Fruit fly (Drosophila melanogaster) whole organism, embryonic: ENCODE results near the gene CG10254.

Experiments
- CG10543 ChIP-seq: fragments of 200-800 bp; sonication (Bioruptor generic); optimal IDR thresholded peaks from 3 replicates; lab custom pipeline; 2017; ENCODE audit warnings: missing biosample characterization, mild to moderate bottlenecking, missing genetic modification characterization, moderate library complexity
- CG11398 ChIP-seq: fragments of 200-800 bp; sonication (Bioruptor generic); optimal IDR thresholded peaks from 2 replicates; lab custom pipeline; 2016; ENCODE audit warnings: missing biosample characterization, missing genetic modification characterization
- CG12299 ChIP-seq: fragments of 200-800 bp; sonication (Bioruptor generic); optimal IDR thresholded peaks from 2 replicates; lab custom pipeline; 2018; ENCODE audit warnings: missing biosample characterization, mild to moderate bottlenecking, missing genetic modification characterization
- CG13775 ChIP-seq: fragments of 200-800 bp; sonication (Bioruptor generic); optimal IDR thresholded peaks from 3 replicates; lab custom pipeline; 2017; ENCODE audit warnings: missing biosample characterization, mild to moderate bottlenecking, missing genetic modification characterization
- CG1602 ChIP-seq: fragments of 200-800 bp; sonication (Bioruptor generic); optimal IDR thresholded peaks from 3 replicates; lab custom pipeline; 2016; ENCODE audit warnings: missing biosample characterization, missing genetic modification characterization
- CG17912 ChIP-seq: fragments of 200-800 bp; sonication (Bioruptor generic); optimal IDR thresholded peaks from 2 replicates; lab custom pipeline; 2018; ENCODE audit warnings: missing biosample characterization, mild to moderate bottlenecking, missing genetic modification characterization
- CG18011 ChIP-seq: fragments of 200-800 bp; sonication (Bioruptor generic); optimal IDR thresholded peaks from 2 replicates; lab custom pipeline; 2017; ENCODE audit warnings: missing biosample characterization, missing genetic modification characterization, mild to moderate bottlenecking, moderate library complexity, missing genotype
- CG30431 ChIP-seq: fragments of 200-800 bp; sonication (Bioruptor generic); optimal IDR thresholded peaks from 2 replicates; lab custom pipeline; 2017; ENCODE audit warnings: missing biosample characterization, missing genetic modification characterization
- CG31388 ChIP-seq: fragments of 200-800 bp; sonication (Bioruptor generic); optimal IDR thresholded peaks from 2 replicates; lab custom pipeline; 2016; ENCODE audit warnings: missing biosample characterization, missing genetic modification characterization
- CG3281 ChIP-seq: fragments of 200-800 bp; sonication (Bioruptor generic); optimal IDR thresholded peaks from 3 replicates; lab custom pipeline; 2017; ENCODE audit warnings: missing biosample characterization, mild to moderate bottlenecking, missing genetic modification characterization
- CG34376 ChIP-seq: fragments of 200-800 bp; sonication (Bioruptor generic); optimal IDR thresholded peaks from 2 replicates; lab custom pipeline; 2018; ENCODE audit warnings: missing biosample characterization, mild to moderate bottlenecking, missing genetic modification characterization
- CG3726 ChIP-seq: fragments of 200-800 bp; sonication (Bioruptor generic); IDR thresholded peaks from 3 replicates; pipeline ENCODE4, ENCODE4 v1.3.6; 2022; ENCODE audit warnings: missing biosample characterization, missing genetic modification characterization
- CG4854 ChIP-seq: fragments of 200-800 bp; sonication (Bioruptor generic); optimal IDR thresholded peaks from 2 replicates; lab custom pipeline; 2016; ENCODE audit warnings: missing biosample characterization, missing genetic modification characterization, inconsistent platforms
- CG6683 ChIP-seq: fragments of 200-800 bp; sonication (Bioruptor generic); optimal IDR thresholded peaks from 2 replicates; lab custom pipeline; 2017; ENCODE audit warnings: missing biosample characterization, mild to moderate bottlenecking, missing genetic modification characterization, missing genetic modification reagents
- CG9215 ChIP-seq: fragments of 200-800 bp; sonication (Bioruptor generic); IDR thresholded peaks from 2 replicates; pipeline ENCODE4 v1.3.6; 2022; ENCODE audit warnings: missing biosample characterization, missing genetic modification characterization
- CG9437 ChIP-seq: fragments of 200-800 bp; sonication (Bioruptor generic); optimal IDR thresholded peaks from 2 replicates; lab custom pipeline; 2018; ENCODE audit warnings: missing biosample characterization, mild to moderate bottlenecking, missing genetic modification characterization
- CG9876 ChIP-seq: fragments of 200-800 bp; sonication (Bioruptor generic); optimal IDR thresholded peaks from 2 replicates; lab custom pipeline; 2016; ENCODE audit warnings: missing biosample characterization, missing genetic modification characterization
- CTCF ChIP-seq: fragments of 200-800 bp; sonication (Bioruptor generic); optimal IDR thresholded peaks from 2 replicates; lab custom pipeline; 2017; ENCODE audit warnings: missing biosample characterization, mild to moderate bottlenecking, missing genetic modification characterization, moderate library complexity
- Camta ChIP-seq: fragments of 200-800 bp; sonication (Bioruptor generic); optimal IDR thresholded peaks from 2 replicates; lab custom pipeline; 2016; ENCODE audit warnings: missing biosample characterization, missing genetic modification characterization
- Deaf1 ChIP-seq: fragments of 200-800 bp; optimal IDR thresholded peaks from 3 replicates; lab custom pipeline; 2019; ENCODE audit warnings: missing biosample characterization, mild to moderate bottlenecking, missing genetic modification characterization, moderate library complexity
- E2f2 ChIP-seq: fragments of 200-800 bp; sonication (Bioruptor generic); IDR thresholded peaks from 2 replicates; pipeline ENCODE4 v1.3.6; 2022; ENCODE audit warnings: missing biosample characterization, missing genetic modification characterization
- Ets97D ChIP-seq: fragments of 200-800 bp; sonication (Bioruptor generic); optimal IDR thresholded peaks from 3 replicates; lab custom pipeline; 2016; ENCODE audit warnings: missing biosample characterization, missing genetic modification characterization
- Hand ChIP-seq: fragments of 200-800 bp; sonication (Bioruptor generic); optimal IDR thresholded peaks from 2 replicates; lab custom pipeline; 2017; ENCODE audit warnings: mild to moderate bottlenecking, missing biosample characterization, missing genetic modification reagents, missing genetic modification characterization
- Hmr ChIP-seq: fragments of 200-800 bp; sonication (Bioruptor generic); optimal IDR thresholded peaks from 3 replicates; lab custom pipeline; 2017; ENCODE audit warnings: mild to moderate bottlenecking, missing biosample characterization, missing genetic modification reagents, missing genetic modification characterization
- Lim3 ChIP-seq: fragments of 200-800 bp; sonication (Bioruptor generic); IDR thresholded peaks from 2 replicates; pipeline ENCODE4 v1.3.6; 2022; ENCODE audit warnings: missing biosample characterization, missing genetic modification characterization
- Mes4 ChIP-seq: fragments of 200-800 bp; sonication (Bioruptor generic); optimal IDR thresholded peaks from 2 replicates; lab custom pipeline; 2016; ENCODE audit warnings: missing biosample characterization, missing genetic modification characterization
- Rx ChIP-seq: fragments of 200-800 bp; sonication (Bioruptor generic); IDR thresholded peaks from 2 replicates; pipeline ENCODE4 v1.3.6; 2022; ENCODE audit warnings: missing biosample characterization, missing genetic modification characterization
- Ssrp ChIP-seq: fragments of 200-800 bp; sonication (Bioruptor generic); optimal IDR thresholded peaks from 2 replicates; lab custom pipeline; 2018; ENCODE audit warnings: missing biosample characterization, mild to moderate bottlenecking, missing genetic modification characterization, moderate library complexity
- Trl ChIP-seq, 3 experiments: fragments of >200 bp in 2 of 3; fragments of 200-800 bp in 1 of 3; sonication (Bioruptor generic) in 1 of 3; optimal IDR thresholded peaks; 2 replicates in 1 of 3; 3 replicates in 2 of 3; lab custom pipeline; 2016 to 2017; ENCODE audit warnings: missing biosample characterization in 1 of 3, missing genetic modification characterization in 1 of 3
- cato ChIP-seq: fragments of 200-800 bp; sonication (Bioruptor generic); optimal IDR thresholded peaks from 2 replicates; lab custom pipeline; 2016; ENCODE audit warnings: missing biosample characterization, missing genetic modification characterization, borderline replicate concordance
- chinmo ChIP-seq: fragments of 200-800 bp; sonication (Bioruptor generic); IDR thresholded peaks from 4 replicates; pipeline ENCODE4 v1.3.6; 2022; ENCODE audit warnings: missing biosample characterization, missing genetic modification characterization; ENCODE audit not compliant: partially characterized antibody
- dmrt99B ChIP-seq: fragments of 200-800 bp; sonication (Bioruptor generic); optimal IDR thresholded peaks from 2 replicates; lab custom pipeline; 2018; ENCODE audit warnings: missing biosample characterization, mild to moderate bottlenecking, missing genetic modification characterization, moderate library complexity
- esg ChIP-seq: fragments of 200-800 bp; sonication (Bioruptor generic); conservative IDR thresholded peaks from 2 replicates; pipeline ENCODE4 v1.3.6; 2022; ENCODE audit warnings: missing biosample characterization, missing genetic modification characterization
- fd96Cb ChIP-seq: fragments of 200-800 bp; sonication (Bioruptor generic); optimal IDR thresholded peaks from 2 replicates; lab custom pipeline; 2018; ENCODE audit warnings: missing biosample characterization, mild to moderate bottlenecking, missing genetic modification characterization, moderate library complexity
- gcm ChIP-seq: fragments of 200-800 bp; sonication (Bioruptor generic); optimal IDR thresholded peaks from 2 replicates; lab custom pipeline; 2019; ENCODE audit warnings: missing biosample characterization, mild to moderate bottlenecking, missing genetic modification characterization, moderate library complexity
- gro ChIP-seq: fragments of 200-800 bp; sonication (Bioruptor generic); optimal IDR thresholded peaks from 2 replicates; lab custom pipeline; 2016; ENCODE audit warnings: missing biosample characterization, missing genetic modification characterization
- nerfin-2 ChIP-seq: fragments of 200-800 bp; sonication (Bioruptor generic); IDR thresholded peaks from 2 replicates; pipeline ENCODE4 v1.3.6; 2022; ENCODE audit warnings: missing biosample characterization, missing genetic modification characterization; ENCODE audit not compliant: partially characterized antibody
- odd ChIP-seq: fragments of 200-800 bp; sonication (Bioruptor generic); optimal IDR thresholded peaks from 2 replicates; lab custom pipeline; 2017; ENCODE audit warnings: missing biosample characterization, mild to moderate bottlenecking, missing genetic modification characterization
- peb ChIP-seq: fragments of 200-800 bp; sonication (Bioruptor generic); IDR thresholded peaks from 2 replicates; pipeline ENCODE4 v1.3.6; 2022; ENCODE audit warnings: missing biosample characterization, missing genetic modification characterization
- sens ChIP-seq: fragments of 200-800 bp; sonication (Bioruptor generic); peaks from one replicate; lab custom pipeline; 2016; ENCODE audit warnings: missing biosample characterization, missing genetic modification characterization
- sens-2 ChIP-seq: fragments of 200-800 bp; sonication (Bioruptor generic); IDR thresholded peaks from 2 replicates; pipeline ENCODE4 v1.3.6; 2022; ENCODE audit warnings: missing biosample characterization, missing genetic modification characterization
- sim ChIP-seq: fragments of 200-800 bp; sonication (Bioruptor generic); IDR thresholded peaks from 2 replicates; pipeline ENCODE4 v1.3.6; 2022; ENCODE audit warnings: missing biosample characterization, missing genetic modification characterization
- slou ChIP-seq: fragments of 200-800 bp; sonication (Bioruptor generic); optimal IDR thresholded peaks from 3 replicates; lab custom pipeline; 2016; ENCODE audit warnings: missing biosample characterization, missing genetic modification characterization
- slp2 ChIP-seq: fragments of 200-800 bp; sonication (Bioruptor generic); optimal IDR thresholded peaks from 2 replicates; lab custom pipeline; 2016; ENCODE audit warnings: missing biosample characterization, missing genetic modification characterization
- so ChIP-seq: fragments of 200-800 bp; sonication (Bioruptor generic); IDR thresholded peaks from 3 replicates; pipeline ENCODE4 v1.3.6; 2022; ENCODE audit warnings: missing biosample characterization, missing genetic modification characterization
- tin ChIP-seq: fragments of 200-800 bp; sonication (Bioruptor generic); optimal IDR thresholded peaks from 3 replicates; lab custom pipeline; 2016; ENCODE audit warnings: missing biosample characterization, missing genetic modification characterization
- unc-4 ChIP-seq: fragments of 200-800 bp; sonication (Bioruptor generic); IDR thresholded peaks from 2 replicates; pipeline ENCODE4 v1.3.6; 2022; ENCODE audit warnings: missing biosample characterization, missing genetic modification characterization; ENCODE audit not compliant: partially characterized antibody
- z ChIP-seq: fragments of 200-800 bp; sonication (Bioruptor generic); IDR thresholded peaks from 3 replicates; pipeline ENCODE4 v1.3.6; 2022; ENCODE audit warnings: missing biosample characterization, missing genetic modification characterization
- zfh1 ChIP-seq: fragments of 200-800 bp; sonication (Bioruptor generic); IDR thresholded peaks from 3 replicates; pipeline ENCODE4 v1.3.6; 2022; ENCODE audit warnings: missing biosample characterization, missing genetic modification characterization

CG10254 gene

DNA sequence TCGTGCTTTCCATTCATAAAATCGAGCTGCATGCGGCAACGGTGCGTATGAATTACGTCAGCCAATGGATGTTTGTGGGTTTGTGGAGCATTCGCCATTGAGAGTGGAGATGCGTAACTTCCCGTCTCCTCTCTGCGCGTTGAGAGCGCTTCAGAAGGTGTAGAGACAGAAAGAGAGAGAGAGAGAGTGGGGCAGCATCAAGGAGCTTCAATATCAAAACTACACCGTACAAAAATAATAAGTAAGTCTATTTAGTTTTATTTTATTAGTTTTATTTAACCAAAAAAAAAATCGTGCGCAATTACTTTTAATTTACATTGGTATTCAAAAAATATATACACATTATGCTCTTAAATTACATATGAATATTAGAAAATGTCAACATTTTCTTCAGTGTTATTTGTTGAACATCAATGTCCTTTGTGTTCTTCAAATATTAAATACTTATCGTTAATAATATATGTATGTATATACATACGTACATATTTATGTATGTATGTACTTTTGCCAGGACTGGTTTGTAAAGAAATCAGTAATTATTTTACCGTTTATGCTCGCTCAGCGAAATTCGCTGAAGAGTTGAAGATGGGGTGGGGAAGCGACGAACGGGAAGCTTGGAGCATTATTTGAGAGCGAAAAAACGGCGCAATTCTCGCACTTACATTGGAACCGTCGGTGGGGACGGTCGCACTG is 28.0 kb upstream of the CG10254 start, which contains the start of gene CG10365 (continued):
- TF ChIP-seq CG11398 (GFP tag; lab: Kevin White, UChicago) (no peak), dmrt99B (peak; percentile 95), CG34376 (peak; percentile 22), Rx (GFP tag; lab: Robert Waterston, UW) (no peak), CG9437 (GFP tag; lab: Kevin White, UChicago) (peak; percentile 87), CG3281 (GFP tag; lab: Kevin White, UChicago) (peak; percentile 86), CG9876 (GFP tag; lab: Kevin White, UChicago) (no peak), gro (GFP tag; lab: Kevin White, UChicago) (no peak), esg (GFP tag; lab: Robert Waterston, UW) (peak; percentile 86), Mes4 (GFP tag; lab: Kevin White, UChicago) (no peak), so (GFP tag; lab: Robert Waterston, UW) (peak; percentile 79), sens-2 (GFP tag; lab: Robert Waterston, UW) (no peak), Ssrp (peak; percentile 81), tin (GFP tag; lab: Kevin White, UChicago) (peak; percentile 67), zfh1 (GFP tag; lab: Robert Waterston, UW) (0 out of 3 replicates have a peak, but pooled peaks have one; percentile 50), CG13775 (peak; percentile 71), Hand (GFP tag; lab: Kevin White, UChicago) (peak; percentile 88), CG18011 (GFP tag; lab: Kevin White, UChicago) (peak; percentile 34), CG12299 (peak; percentile 77), CG3726 (GFP tag; lab: Robert Waterston, UW) (peak; percentile 66; the same call in 1 of the 3 replicates), fd96Cb (tag; lab: Kevin White, UChicago) (peak; percentile 86), E2f2 (peak; percentile 56; the same call in 1 of the 2 replicates), peb (peak; percentile 24; the same call in 1 of the 2 replicates), Lim3 (GFP tag; lab: Robert Waterston, UW) (no peak), sim (GFP tag; lab: Robert Waterston, UW) (peak; percentile 64; the same call in 1 of the 2 replicates), CG1602 (GFP tag; lab: Kevin White, UChicago) (peak; percentile 75), unc-4 (GFP tag; lab: Robert Waterston, UW) (0 out of 2 replicates have a peak, but pooled peaks have one; percentile 12), gcm (GFP tag; lab: Kevin White, UChicago) (peak; percentile 91), Deaf1 (peak; percentile 40), Camta (GFP tag; lab: Kevin White, UChicago) (peak; percentile 17), slp2 (GFP tag; lab: Kevin White, UChicago) (no peak), chinmo (GFP tag; lab: Robert Waterston, UW) (peak; percentile 89; the same call in 3 of the 4 replicates), CG31388 (GFP tag; lab: Kevin White, UChicago) (peak; percentile 32), CG6683 (GFP tag; lab: Kevin White, UChicago) (peak; percentile 85), CG4854 (no peak), slou (GFP tag; lab: Kevin White, UChicago) (peak; percentile 57), CG30431 (no peak), CG10543 (GFP tag; lab: Kevin White, UChicago) (peak; percentile 69), CG9215 (GFP tag; lab: Robert Waterston, UW) (peak; percentile 81), Trl (optimal IDR thresholded peaks at IDR 0.05; lab: Kevin White, UChicago) (peak; percentile 78 to 89), Trl (GFP tag; optimal IDR thresholded peaks at IDR 0.05; lab: Kevin White, UChicago) (no peak), Ets97D (GFP tag; lab: Kevin White, UChicago) (no peak), cato (peak; percentile 23), odd (GFP tag; lab: Kevin White, UChicago) (peak; percentile 76), z (GFP tag; lab: Robert Waterston, UW) (0 out of 3 replicates have a peak, but pooled peaks have one; percentile 29), CG17912 (no peak), sens (GFP tag; lab: Kevin White, UChicago) (peak; percentile 57), CTCF (GFP tag; lab: Kevin White, UChicago) (no peak), nerfin-2 (GFP tag; lab: Robert Waterston, UW) (no peak), Hmr (peak; percentile 94)
